Worm (Caenorhabditis elegans): ENCODE results near the gene panl-2.

panl-2 gene

ce11 chrIII:6978875-6979274 lies 10.9 kb upstream of the panl-2 start (continued):
- TF ChIP-seq nhr-43 (tag; optimal IDR thresholded peaks at IDR 0.05; ENCODE audit: poor library complexity, severe bottlenecking) (peak; percentile 44), nhr-25 (tag; optimal IDR thresholded peaks at IDR 0.05) (peak; percentile 95), mdl-1 (tag; optimal IDR thresholded peaks at IDR 0.05) (no peak), eor-1 (tag; optimal IDR thresholded peaks at IDR 0.05) (no peak), fkh-10 (GFP tag; optimal IDR thresholded peaks at IDR 0.05) (no peak), nfya-1 (tag; optimal IDR thresholded peaks at IDR 0.05; ENCODE audit: insufficient read depth) (peak; percentile 79), daf-12 (tag; optimal IDR thresholded peaks at IDR 0.05) (no peak), pqm-1 (tag; optimal IDR thresholded peaks at IDR 0.05) (no peak), nhr-237 (tag; optimal IDR thresholded peaks at IDR 0.05) (no peak), tbx-2 (tag; optimal IDR thresholded peaks at IDR 0.05) (peak; percentile 5), nhr-67 (tag; optimal IDR thresholded peaks at IDR 0.05) (no peak), ceh-9 (tag; optimal IDR thresholded peaks at IDR 0.05) (no peak), mml-1 (tag; optimal IDR thresholded peaks at IDR 0.05) (no peak), nhr-11 (tag; optimal IDR thresholded peaks at IDR 0.05) (peak; percentile 2), nhr-23 (tag; optimal IDR thresholded peaks at IDR 0.05) (peak; percentile 78), lin-15B (tag; optimal IDR thresholded peaks at IDR 0.05) (peak; percentile 57), ztf-4 (tag; optimal IDR thresholded peaks at IDR 0.05) (no peak), nhr-76 (tag; optimal IDR thresholded peaks at IDR 0.05) (no peak)

ce11 chrIII:6974952-6975351 lies 7.0 kb upstream of the panl-2 start:
- TF ChIP-seq nhr-76 (tag; optimal IDR thresholded peaks at IDR 0.05) (no peak), elt-2 (tag; optimal IDR thresholded peaks at IDR 0.05) (no peak), fkh-10 (GFP tag; optimal IDR thresholded peaks at IDR 0.05) (no peak), ceh-16 (tag; optimal IDR thresholded peaks at IDR 0.05) (no peak), jun-1 (tag; optimal IDR thresholded peaks at IDR 0.05) (no peak), nhr-25 (tag; optimal IDR thresholded peaks at IDR 0.05) (no peak), elt-3 (tag; optimal IDR thresholded peaks at IDR 0.05) (no peak), ztf-11 (tag; optimal IDR thresholded peaks at IDR 0.05) (no peak), lsy-12 (tag; optimal IDR thresholded peaks at IDR 0.05) (no peak), egl-5 (tag; optimal IDR thresholded peaks at IDR 0.05) (no peak), ZK546.5 (tag; optimal IDR thresholded peaks at IDR 0.05) (no peak), hmg-11 (tag; optimal IDR thresholded peaks at IDR 0.05) (no peak), sea-2 (GFP tag; optimal IDR thresholded peaks at IDR 0.05) (no peak), unc-62 (GFP tag; optimal IDR thresholded peaks at IDR 0.05) (no peak), ceh-82 (tag; optimal IDR thresholded peaks at IDR 0.05) (no peak)

ce11 chrIII:6973682-6974081 lies 5.8 kb upstream of the panl-2 start, which contains the start of gene F31E3.2:
Gene F31E3.2, plus strand, starts transcription at chrIII:6973982.
- TF ChIP-seq fos-1 (tag; optimal IDR thresholded peaks at IDR 0.05) (no peak), nfya-1 (tag; optimal IDR thresholded peaks at IDR 0.05; ENCODE audit: insufficient read depth) (peak; percentile 24), ceh-28 (tag; optimal IDR thresholded peaks at IDR 0.05) (no peak), skn-1 (tag; optimal IDR thresholded peaks at IDR 0.05) (no peak)

ce11 chrIII:6971662-6972284 lies 3.8 kb upstream of the panl-2 start, which contains the start of the genes eef-1A.1 and rfc-4:
Gene eef-1A.1, minus strand, starts transcription at chrIII:6971712.
Gene rfc-4, plus strand, starts transcription at chrIII:6972253.
- TF ChIP-seq aly-2 (tag; optimal IDR thresholded peaks at IDR 0.05) (peak; percentile 59), nhr-25 (tag; optimal IDR thresholded peaks at IDR 0.05) (peak; percentile 98), ZK546.5 (tag; optimal IDR thresholded peaks at IDR 0.05) (peak; percentile 97), ceh-82 (tag; optimal IDR thresholded peaks at IDR 0.05) (peak; percentile 72), elt-3 (tag; optimal IDR thresholded peaks at IDR 0.05) (peak in 1 of 3 experiments; percentile 65), fos-1 (tag; optimal IDR thresholded peaks at IDR 0.05) (peak; percentile 51), elt-2 (tag; optimal IDR thresholded peaks at IDR 0.05) (peak; percentile 82), eor-1 (tag; optimal IDR thresholded peaks at IDR 0.05) (no peak), nhr-28 (tag; optimal IDR thresholded peaks at IDR 0.05) (no peak), fkh-2 (tag; optimal IDR thresholded peaks at IDR 0.05) (no peak), hmg-11 (tag; optimal IDR thresholded peaks at IDR 0.05) (peak; percentile 85), pha-4 (tag; optimal IDR thresholded peaks at IDR 0.05) (peak; percentile 100), jun-1 (tag; optimal IDR thresholded peaks at IDR 0.05) (peak; percentile 93), nhr-43 (tag; optimal IDR thresholded peaks at IDR 0.05; ENCODE audit: poor library complexity, severe bottlenecking) (peak; percentile 86), pqm-1 (tag; optimal IDR thresholded peaks at IDR 0.05) (peak; percentile 96), unc-62 (GFP tag; optimal IDR thresholded peaks at IDR 0.05) (peak; percentile 47), unc-39 (tag; optimal IDR thresholded peaks at IDR 0.05) (no peak), nhr-12 (tag; optimal IDR thresholded peaks at IDR 0.05) (no peak), sea-2 (GFP tag; optimal IDR thresholded peaks at IDR 0.05) (no peak), nhr-67 (tag; optimal IDR thresholded peaks at IDR 0.05) (no peak), nhr-23 (tag; optimal IDR thresholded peaks at IDR 0.05) (peak; percentile 99), zag-1 (tag; optimal IDR thresholded peaks at IDR 0.05) (no peak), mdl-1 (tag; optimal IDR thresholded peaks at IDR 0.05) (peak; percentile 21), nhr-11 (tag; optimal IDR thresholded peaks at IDR 0.05) (peak; percentile 88), ztf-11 (tag; optimal IDR thresholded peaks at IDR 0.05) (no peak), R02D3.7 (tag; optimal IDR thresholded peaks at IDR 0.05) (peak; percentile 94), egl-27 (tag; optimal IDR thresholded peaks at IDR 0.05) (peak; percentile 36), mml-1 (tag; optimal IDR thresholded peaks at IDR 0.05) (no peak), lsy-12 (tag; optimal IDR thresholded peaks at IDR 0.05) (peak; percentile 95), ceh-9 (tag; optimal IDR thresholded peaks at IDR 0.05) (no peak), ceh-16 (tag; optimal IDR thresholded peaks at IDR 0.05) (peak; percentile 59), lin-39 (tag; optimal IDR thresholded peaks at IDR 0.05) (peak; percentile 98), tbx-2 (tag; optimal IDR thresholded peaks at IDR 0.05) (peak; percentile 71)

Data from whole organism, L3 larva.